Worm (Caenorhabditis elegans): ENCODE measurements around the gene sqt-1.

sqt-1 gene

ce11 chrII:11347878-11348556 is 10.4 kb upstream of the sqt-1 start, which contains the start of the genes B0491.6 and pigm-1 (continued):
- TF ChIP-seq cebp-1 (GFP tag; IDR thresholded peaks at IDR 0.05) (peak; percentile 62; the same call in 1 of the 2 replicates), cebp-1 (tag; optimal IDR thresholded peaks at IDR 0.05) (peak; percentile 91)

- TF ChIP-seq zim-3 (tag; optimal IDR thresholded peaks at IDR 0.05): no peak
- TF ChIP-seq nfya-1 (tag; optimal IDR thresholded peaks at IDR 0.05; ENCODE audit: borderline replicate concordance, insufficient read depth): no peak
- peak; percentile 81 for TF ChIP-seq ama-1 (optimal IDR thresholded peaks at IDR 0.05)
- peak in 1 of 2 experiments; percentile 19 for TF ChIP-seq ama-1 (GFP tag; optimal IDR thresholded peaks at IDR 0.05)
- peak; percentile 23 for TF ChIP-seq snpc-3.4 (tag; optimal IDR thresholded peaks at IDR 0.05)
- peak; percentile 57; the same call in 1 of the 2 replicates for TF ChIP-seq hsf-1 (GFP tag; IDR thresholded peaks at IDR 0.05)
- TF ChIP-seq ceh-27 (GFP tag; optimal IDR thresholded peaks at IDR 0.05): peak; percentile 34
- peak; percentile 53 for TF ChIP-seq hmg-1.2 (GFP tag; IDR thresholded peaks at IDR 0.05)
- TF ChIP-seq ceh-100 (GFP tag; IDR thresholded peaks at IDR 0.05): peak; percentile 43; the same call in 1 of the 2 replicates
- peak; percentile 79 for TF ChIP-seq nfyb-1 (GFP tag; IDR thresholded peaks at IDR 0.05)
- no peak for TF ChIP-seq T26A5.8 (tag; optimal IDR thresholded peaks at IDR 0.05)
- 0 out of 2 replicates have a peak, but pooled peaks have one; percentile 23 for TF ChIP-seq D2030.7 (GFP tag; IDR thresholded peaks at IDR 0.05)
- TF ChIP-seq C17E4.6 (GFP tag; IDR thresholded peaks at IDR 0.05): no peak
- TF ChIP-seq madf-8 (GFP tag; conservative IDR thresholded peaks at IDR 0.05): peak; percentile 51; the same call in 1 of the 2 replicates
- no peak for TF ChIP-seq egl-44 (GFP tag; IDR thresholded peaks at IDR 0.05)
- no peak for TF ChIP-seq gei-17 (GFP tag; optimal IDR thresholded peaks at IDR 0.05)
- peak; percentile 71; the same call in 1 of the 2 replicates for TF ChIP-seq pbrm-1 (GFP tag; IDR thresholded peaks at IDR 0.05)
- TF ChIP-seq bed-1 (GFP tag; IDR thresholded peaks at IDR 0.05): no peak
- no peak for TF ChIP-seq lag-1 (GFP tag; IDR thresholded peaks at IDR 0.05)
- TF ChIP-seq nhr-90 (tag; optimal IDR thresholded peaks at IDR 0.05): no peak
- TF ChIP-seq zfh-2 (GFP tag; conservative IDR thresholded peaks at IDR 0.05): no peak
- no peak for TF ChIP-seq lsy-27 (tag; optimal IDR thresholded peaks at IDR 0.05; ENCODE audit: borderline replicate concordance, insufficient read depth)
- no peak for TF ChIP-seq F10E7.11 (tag; optimal IDR thresholded peaks at IDR 0.05)
- peak; percentile 60; the same call in 1 of the 2 replicates for TF ChIP-seq C06A6.2 (GFP tag; conservative IDR thresholded peaks at IDR 0.05)
- TF ChIP-seq snpc-4 (GFP tag; optimal IDR thresholded peaks at IDR 0.05): no peak
- TF ChIP-seq snpc-4 (tag; optimal IDR thresholded peaks at IDR 0.05): peak; percentile 32 to 70 (median 51)
- TF ChIP-seq F23B12.7 (tag; optimal IDR thresholded peaks at IDR 0.05; ENCODE audit: insufficient read depth): peak; percentile 74
- peak; percentile 77 for TF ChIP-seq Y53G8AR.9 (GFP tag; conservative IDR thresholded peaks at IDR 0.05)
- TF ChIP-seq F33H1.4 (GFP tag; IDR thresholded peaks at IDR 0.05): peak; percentile 71
- TF ChIP-seq mes-4 (tag; optimal IDR thresholded peaks at IDR 0.05): no peak
- TF ChIP-seq akir-1 (GFP tag; optimal IDR thresholded peaks at IDR 0.05): no peak
- TF ChIP-seq xnd-1 (tag; optimal IDR thresholded peaks at IDR 0.05): peak; percentile 69
- TF ChIP-seq ceh-40 (GFP tag; IDR thresholded peaks at IDR 0.05): no peak
- no peak for TF ChIP-seq ekl-4 (GFP tag; IDR thresholded peaks at IDR 0.05)
- TF ChIP-seq Y95B8A.8 (GFP tag; IDR thresholded peaks at IDR 0.05): 0 out of 2 replicates have a peak, but pooled peaks have one; percentile 11
- TF ChIP-seq attf-6 (GFP tag; IDR thresholded peaks at IDR 0.05): 0 out of 2 replicates have a peak, but pooled peaks have one; percentile 44
- no peak for TF ChIP-seq atf-7 (tag; optimal IDR thresholded peaks at IDR 0.05)
- TF ChIP-seq sdz-38 (tag; optimal IDR thresholded peaks at IDR 0.05): no peak
- TF ChIP-seq attf-3 (GFP tag; conservative IDR thresholded peaks at IDR 0.05): 0 out of 2 replicates have a peak, but pooled peaks have one; percentile 43
- TF ChIP-seq sea-2 (GFP tag; IDR thresholded peaks at IDR 0.05): no peak
- TF ChIP-seq Y79H2A.3 (GFP tag; conservative IDR thresholded peaks at IDR 0.05): no peak
- TF ChIP-seq lsl-1 (GFP tag; optimal IDR thresholded peaks at IDR 0.05): peak; percentile 72
- TF ChIP-seq nhr-120 (GFP tag; IDR thresholded peaks at IDR 0.05): no peak
These were observed 8.0 kb upstream of the sqt-1 start, which contains the start of gene nduf-11 for ce11 chrII:11345570-11346029. Gene nduf-11, minus strand, starts transcription at chrII:11345620.

Data from whole organism, young adult.